Fruit fly (Drosophila melanogaster): ENCODE measurements around the gene myd.

The myd gene

dm6 chr3R:19151848-19152787, 28.3 kb upstream of the myd start (continued):
- no peak for TF ChIP-seq CG12299 (tag; optimal IDR thresholded peaks at IDR 0.05)
- TF ChIP-seq CG7745 (tag; optimal IDR thresholded peaks at IDR 0.05): no peak
- TF ChIP-seq Hr78 (GFP tag; optimal IDR thresholded peaks at IDR 0.05): no peak
- TF ChIP-seq sr (GFP tag; IDR thresholded peaks at IDR 0.05): no peak
- TF ChIP-seq CG17361 (GFP tag; IDR thresholded peaks at IDR 0.05): 0 out of 3 replicates have a peak, but pooled peaks have one; percentile 28
- TF ChIP-seq CG8765 (GFP tag; IDR thresholded peaks at IDR 0.05): no peak
- TF ChIP-seq Deaf1 (tag; optimal IDR thresholded peaks at IDR 0.05): no peak
- TF ChIP-seq h (optimal IDR thresholded peaks at IDR 0.05): no peak
- TF ChIP-seq her (GFP tag; optimal IDR thresholded peaks at IDR 0.05): no peak
- TF ChIP-seq tup (GFP tag; optimal IDR thresholded peaks at IDR 0.05): no peak
- TF ChIP-seq sisA (GFP tag; IDR thresholded peaks at IDR 0.05): peak; percentile 47; the same call in 1 of the 2 replicates
- no peak for TF ChIP-seq CG4424 (GFP tag; optimal IDR thresholded peaks at IDR 0.05)
- TF ChIP-seq Hmr (GFP tag; optimal IDR thresholded peaks at IDR 0.05): no peak
- TF ChIP-seq CG7963 (GFP tag; IDR thresholded peaks at IDR 0.05; ENCODE audit: partially characterized antibody): no peak
- no peak for TF ChIP-seq CG4820 (GFP tag; optimal IDR thresholded peaks at IDR 0.05)
- TF ChIP-seq jigr1 (GFP tag; IDR thresholded peaks at IDR 0.05): no peak
- peak; percentile 36; the same call in 1 of the 2 replicates for TF ChIP-seq CG5953 (GFP tag; IDR thresholded peaks at IDR 0.05)
- TF ChIP-seq CG17802 (tag; optimal IDR thresholded peaks at IDR 0.05): no peak
- 0 out of 2 replicates have a peak, but pooled peaks have one; percentile 34 for TF ChIP-seq CG11085 (GFP tag; IDR thresholded peaks at IDR 0.05)
- peak; percentile 67 for TF ChIP-seq E2f1 (GFP tag; IDR thresholded peaks at IDR 0.05)
- TF ChIP-seq z (GFP tag; IDR thresholded peaks at IDR 0.05): no peak
- no peak for TF ChIP-seq CG1602 (GFP tag; optimal IDR thresholded peaks at IDR 0.05)
- no peak for TF ChIP-seq pho (GFP tag; optimal IDR thresholded peaks at IDR 0.05)
- TF ChIP-seq HLH3B (GFP tag; IDR thresholded peaks at IDR 0.05): peak; percentile 56; the same call in 1 of the 2 replicates
- TF ChIP-seq lov (optimal IDR thresholded peaks at IDR 0.05): no peak
- TF ChIP-seq lov (GFP tag; IDR thresholded peaks at IDR 0.05): 0 out of 3 replicates have a peak, but pooled peaks have one; percentile 13
- TF ChIP-seq bsh (GFP tag; optimal IDR thresholded peaks at IDR 0.05): peak in 1 of 2 experiments; percentile 33
- TF ChIP-seq CG6765 (GFP tag; optimal IDR thresholded peaks at IDR 0.05): no peak
- TF ChIP-seq HLHmδ (GFP tag; optimal IDR thresholded peaks at IDR 0.05): no peak
- TF ChIP-seq CG17359 (tag; optimal IDR thresholded peaks at IDR 0.05): peak; percentile 35
- no peak for TF ChIP-seq emc (GFP tag; optimal IDR thresholded peaks at IDR 0.05)
- peak; percentile 55 for TF ChIP-seq sob (GFP tag; IDR thresholded peaks at IDR 0.05)
- TF ChIP-seq fru (optimal IDR thresholded peaks at IDR 0.05): no peak
- peak; percentile 27 for TF ChIP-seq CG13424 (tag; optimal IDR thresholded peaks at IDR 0.05)
- no peak for TF ChIP-seq Sry-β (GFP tag; optimal IDR thresholded peaks at IDR 0.05)
- no peak for TF ChIP-seq Doc2 (GFP tag; IDR thresholded peaks at IDR 0.05)
- no peak for TF ChIP-seq Sin3A (optimal IDR thresholded peaks at IDR 0.05)
- TF ChIP-seq CG3407 (GFP tag; optimal IDR thresholded peaks at IDR 0.05): no peak
- TF ChIP-seq CG10147 (GFP tag; optimal IDR thresholded peaks at IDR 0.05): peak; percentile 19
- no peak for TF ChIP-seq nau (GFP tag; optimal IDR thresholded peaks at IDR 0.05)
- TF ChIP-seq da (GFP tag; optimal IDR thresholded peaks at IDR 0.05): no peak
- no peak for TF ChIP-seq repo (GFP tag; optimal IDR thresholded peaks at IDR 0.05)
- TF ChIP-seq CG14710 (tag; optimal IDR thresholded peaks at IDR 0.05): no peak
- TF ChIP-seq Rfx (GFP tag; IDR thresholded peaks at IDR 0.05): peak; percentile 58; the same call in 1 of the 2 replicates
- TF ChIP-seq ems (GFP tag; optimal IDR thresholded peaks at IDR 0.05): no peak
- TF ChIP-seq CG6683 (GFP tag; optimal IDR thresholded peaks at IDR 0.05): no peak
- TF ChIP-seq CG16813 (GFP tag; IDR thresholded peaks at IDR 0.05; ENCODE audit: partially characterized antibody): no peak
- TF ChIP-seq Dip2 (GFP tag; IDR thresholded peaks at IDR 0.05): no peak
- peak; percentile 46 for TF ChIP-seq stc (GFP tag; IDR thresholded peaks at IDR 0.05)
- no peak for TF ChIP-seq br (optimal IDR thresholded peaks at IDR 0.05)
